Fruit fly (Drosophila melanogaster) whole organism, embryonic: ENCODE measurements around the gene jus.
A peak's percentile ranks its signal among the peaks of the same experiment; 100 is the strongest.

Source experiments
- CG12659 ChIP-seq: fragments of 200-800 bp; sonication (Bioruptor generic); optimal IDR thresholded peaks from 3 replicates; lab custom pipeline; 2017; ENCODE audit warnings: mild to moderate bottlenecking, missing biosample characterization, missing genetic modification reagents, missing genetic modification characterization
- CG13624 ChIP-seq: fragments of 200-800 bp; sonication (Bioruptor generic); optimal IDR thresholded peaks from 2 replicates; lab custom pipeline; 2016; ENCODE audit warnings: missing biosample characterization, missing genetic modification characterization
- CG14710 ChIP-seq: fragments of 200-800 bp; sonication (Bioruptor generic); optimal IDR thresholded peaks from 3 replicates; lab custom pipeline; 2019; ENCODE audit warnings: missing biosample characterization, mild to moderate bottlenecking, missing genetic modification characterization, moderate library complexity
- CG15514 ChIP-seq: fragments of 200-800 bp; sonication (Bioruptor generic); optimal IDR thresholded peaks from 3 replicates; lab custom pipeline; 2017; ENCODE audit warnings: missing biosample characterization, missing genetic modification characterization, mild to moderate bottlenecking, moderate library complexity, missing genetic modification reagents
- CG17186 ChIP-seq: fragments of 200-800 bp; sonication (Bioruptor generic); optimal IDR thresholded peaks from 3 replicates; lab custom pipeline; 2017; ENCODE audit warnings: missing biosample characterization, missing genetic modification reagents, missing genetic modification characterization
- CG17361 ChIP-seq: fragments of 200-800 bp; sonication (Bioruptor generic); IDR thresholded peaks from 3 replicates; pipeline ENCODE4 v1.3.6; 2022; ENCODE audit warnings: missing biosample characterization, missing genetic modification characterization
- CG2712 ChIP-seq: fragments of 200-800 bp; optimal IDR thresholded peaks from 3 replicates; lab custom pipeline; 2019; ENCODE audit warnings: missing biosample characterization, mild to moderate bottlenecking, missing genetic modification characterization, moderate library complexity
- CG2875 ChIP-seq: fragments of 200-800 bp; sonication (Bioruptor generic); optimal IDR thresholded peaks from 2 replicates; lab custom pipeline; 2017; ENCODE audit warnings: missing biosample characterization, mild to moderate bottlenecking, missing genetic modification characterization, missing genetic modification reagents
- CG30020 ChIP-seq: fragments of 200-800 bp; optimal IDR thresholded peaks from 2 replicates; lab custom pipeline; 2019; ENCODE audit warnings: missing biosample characterization, mild to moderate bottlenecking, missing genetic modification characterization, moderate library complexity
- CG34422 ChIP-seq: fragments of 200-800 bp; sonication (Bioruptor generic); IDR thresholded peaks from 3 replicates; pipeline ENCODE4 v1.3.6; 2022; ENCODE audit warnings: missing biosample characterization, missing genetic modification characterization
- CG42726 ChIP-seq: fragments of 200-800 bp; sonication (Bioruptor generic); IDR thresholded peaks from 2 replicates; pipeline ENCODE4 v1.3.6; 2022; ENCODE audit warnings: missing biosample characterization, missing genetic modification characterization; ENCODE audit not compliant: partially characterized antibody
- CG7372 ChIP-seq: fragments of 200-800 bp; sonication (Bioruptor generic); IDR thresholded peaks from 2 replicates; pipeline ENCODE4 v1.3.6; 2022; ENCODE audit warnings: missing biosample characterization, missing genetic modification characterization
- CG7745 ChIP-seq: fragments of 200-800 bp; sonication (Bioruptor generic); optimal IDR thresholded peaks from 2 replicates; lab custom pipeline; 2018; ENCODE audit warnings: missing biosample characterization, mild to moderate bottlenecking, missing genetic modification characterization, moderate library complexity
- CG7928 ChIP-seq: fragments of 200-800 bp; sonication (Bioruptor generic); optimal IDR thresholded peaks from 2 replicates; lab custom pipeline; 2017; ENCODE audit warnings: missing biosample characterization, mild to moderate bottlenecking, missing genetic modification characterization
- CG7987 ChIP-seq: fragments of 200-800 bp; sonication (Bioruptor generic); optimal IDR thresholded peaks from 2 replicates; lab custom pipeline; 2018; ENCODE audit warnings: missing biosample characterization, mild to moderate bottlenecking, missing genetic modification characterization, moderate library complexity
- CTCF ChIP-seq: fragments of 200-800 bp; sonication (Bioruptor generic); optimal IDR thresholded peaks from 2 replicates; lab custom pipeline; 2017; ENCODE audit warnings: missing biosample characterization, mild to moderate bottlenecking, missing genetic modification characterization, moderate library complexity
- CkIIα-i1 ChIP-seq: fragments of 200-800 bp; sonication (Bioruptor generic); IDR thresholded peaks from 2 replicates; pipeline ENCODE4 v1.3.6; 2022; ENCODE audit warnings: missing biosample characterization, missing genetic modification characterization
- Dp ChIP-seq: fragments of 200-800 bp; sonication (Bioruptor generic); optimal IDR thresholded peaks from 2 replicates; lab custom pipeline; 2018; ENCODE audit warnings: missing biosample characterization, mild to moderate bottlenecking, missing genetic modification characterization, moderate library complexity
- Ets97D ChIP-seq: fragments of 200-800 bp; sonication (Bioruptor generic); optimal IDR thresholded peaks from 3 replicates; lab custom pipeline; 2016; ENCODE audit warnings: missing biosample characterization, missing genetic modification characterization
- Hmr ChIP-seq: fragments of 200-800 bp; sonication (Bioruptor generic); optimal IDR thresholded peaks from 3 replicates; lab custom pipeline; 2017; ENCODE audit warnings: mild to moderate bottlenecking, missing biosample characterization, missing genetic modification reagents, missing genetic modification characterization
- MESR4 ChIP-seq: fragments of 200-800 bp; sonication (Bioruptor generic); optimal IDR thresholded peaks from 2 replicates; lab custom pipeline; 2018; ENCODE audit warnings: missing biosample characterization, mild to moderate bottlenecking, missing genetic modification characterization, moderate library complexity
- Med ChIP-seq: fragments of 200-800 bp; sonication (Bioruptor generic); peaks from one replicate; lab custom pipeline; 2016; ENCODE audit warnings: missing biosample characterization, missing genetic modification characterization, mild to moderate bottlenecking, inconsistent platforms, moderate library complexity
- Myb ChIP-seq: fragments of 200-800 bp; sonication (Bioruptor generic); optimal IDR thresholded peaks from 2 replicates; lab custom pipeline; 2016; ENCODE audit warnings: missing biosample characterization, missing genetic modification characterization
- Pdp1 ChIP-seq, 2 experiments: fragments of 200-800 bp; sonication (Bioruptor generic); optimal IDR thresholded peaks; 3 replicates each; lab custom pipeline; 2016; ENCODE audit warnings: missing biosample characterization in 2 of 2, missing genetic modification characterization in 2 of 2, mild to moderate bottlenecking in 1 of 2, moderate library complexity in 1 of 2
- Rfx ChIP-seq: fragments of 200-800 bp; sonication (Bioruptor generic); IDR thresholded peaks from 2 replicates; pipeline ENCODE4 v1.3.6; 2022; ENCODE audit warnings: missing biosample characterization, missing genetic modification characterization
- Scr ChIP-seq: fragments of 200-800 bp; sonication (Bioruptor generic); IDR thresholded peaks from 2 replicates; pipeline ENCODE4 v1.3.6; 2022; ENCODE audit warnings: missing biosample characterization, missing genetic modification characterization; ENCODE audit not compliant: partially characterized antibody
- Sin3A ChIP-seq: fragments of >200 bp; optimal IDR thresholded peaks from 2 replicates; lab custom pipeline; 2018
- Sry-δ ChIP-seq: fragments of 200-800 bp; sonication (Bioruptor generic); optimal IDR thresholded peaks from 2 replicates; lab custom pipeline; 2016; ENCODE audit warnings: missing biosample characterization, missing genetic modification characterization
- Stat92E ChIP-seq, 3 experiments: fragments of >200 bp in 2 of 3; fragments of 200-800 bp in 1 of 3; sonication (Bioruptor generic) in 1 of 3; optimal IDR thresholded peaks; 2 replicates each; lab custom pipeline; 2017 to 2019; ENCODE audit warnings: missing biosample characterization in 3 of 3, missing genetic modification characterization in 3 of 3, mild to moderate bottlenecking in 1 of 3, moderate library complexity in 1 of 3
- YL-1 ChIP-seq: fragments of 200-800 bp; sonication (Bioruptor generic); optimal IDR thresholded peaks from 3 replicates; lab custom pipeline; 2017; ENCODE audit warnings: missing biosample characterization, mild to moderate bottlenecking, missing genetic modification characterization
- ab ChIP-seq: fragments of 200-800 bp; sonication (Bioruptor generic); optimal IDR thresholded peaks from 2 replicates; lab custom pipeline; 2016; ENCODE audit warnings: missing biosample characterization, missing genetic modification characterization
- bigmax ChIP-seq: fragments of 200-800 bp; sonication (Bioruptor generic); optimal IDR thresholded peaks from 2 replicates; lab custom pipeline; 2018; ENCODE audit warnings: missing biosample characterization, mild to moderate bottlenecking, missing genetic modification characterization
- corto ChIP-seq: fragments of 200-800 bp; sonication (Bioruptor generic); optimal IDR thresholded peaks from 2 replicates; lab custom pipeline; 2016; ENCODE audit warnings: missing biosample characterization, mild to moderate bottlenecking, missing genetic modification characterization, moderate library complexity
- grau ChIP-seq: fragments of 200-800 bp; optimal IDR thresholded peaks from 3 replicates; lab custom pipeline; 2019; ENCODE audit warnings: missing biosample characterization, mild to moderate bottlenecking, missing genetic modification characterization, moderate library complexity
- grn ChIP-seq: fragments of 200-800 bp; sonication (Bioruptor generic); optimal IDR thresholded peaks from 3 replicates; lab custom pipeline; 2017; ENCODE audit warnings: missing biosample characterization, missing genetic modification characterization
- gsb-n ChIP-seq: fragments of 200-800 bp; sonication (Bioruptor generic); optimal IDR thresholded peaks from 3 replicates; lab custom pipeline; 2018; ENCODE audit warnings: missing biosample characterization, mild to moderate bottlenecking, missing genetic modification characterization
- hb ChIP-seq: fragments of 200-800 bp; sonication (Bioruptor generic); IDR thresholded peaks from 3 replicates; pipeline ENCODE4 v1.3.6; 2022; ENCODE audit warnings: missing biosample characterization, missing genetic modification characterization; ENCODE audit not compliant: partially characterized antibody
- insv ChIP-seq, 2 experiments: fragments of 200-800 bp; sonication (Bioruptor generic); optimal IDR thresholded peaks; 3 replicates each; lab custom pipeline; 2016 to 2018; ENCODE audit warnings: missing biosample characterization in 2 of 2, missing genetic modification characterization in 2 of 2
- inv ChIP-seq: fragments of 200-800 bp; sonication (Bioruptor generic); IDR thresholded peaks from 2 replicates; pipeline ENCODE4 v1.3.6; 2022; ENCODE audit warnings: missing biosample characterization, missing genetic modification characterization; ENCODE audit not compliant: partially characterized antibody
- knrl ChIP-seq: fragments of 200-800 bp; sonication (Bioruptor generic); IDR thresholded peaks from 3 replicates; pipeline ENCODE4 v1.3.6; 2022; ENCODE audit warnings: missing biosample characterization, missing genetic modification characterization; ENCODE audit not compliant: partially characterized antibody
- nmo ChIP-seq: fragments of 200-800 bp; sonication (Bioruptor generic); optimal IDR thresholded peaks from 2 replicates; lab custom pipeline; 2018; ENCODE audit warnings: missing biosample characterization, mild to moderate bottlenecking, missing genetic modification characterization, moderate library complexity
- pzg ChIP-seq: fragments of 200-800 bp; sonication (Bioruptor generic); optimal IDR thresholded peaks from 3 replicates; lab custom pipeline; 2018; ENCODE audit warnings: missing biosample characterization, mild to moderate bottlenecking, missing genetic modification characterization, moderate library complexity
- sd ChIP-seq: fragments of 200-800 bp; sonication (Bioruptor generic); optimal IDR thresholded peaks from 3 replicates; lab custom pipeline; 2018; ENCODE audit warnings: missing biosample characterization, mild to moderate bottlenecking, missing genetic modification characterization, moderate library complexity
- shn ChIP-seq: fragments of 200-800 bp; sonication (Bioruptor generic); optimal IDR thresholded peaks from 3 replicates; lab custom pipeline; 2016; ENCODE audit warnings: missing biosample characterization, missing genetic modification characterization
- tna ChIP-seq: fragments of 200-800 bp; sonication (Bioruptor generic); IDR thresholded peaks from 2 replicates; pipeline ENCODE4 v1.3.6; 2022; ENCODE audit warnings: missing biosample characterization, missing genetic modification characterization; ENCODE audit not compliant: partially characterized antibody
- trem ChIP-seq: fragments of 200-800 bp; optimal IDR thresholded peaks from 3 replicates; lab custom pipeline; 2019; ENCODE audit warnings: missing biosample characterization, mild to moderate bottlenecking, missing genetic modification characterization, moderate library complexity
- vnd ChIP-seq: fragments of 200-800 bp; sonication (Bioruptor generic); IDR thresholded peaks from 3 replicates; pipeline ENCODE4 v1.3.6; 2022; ENCODE audit warnings: missing biosample characterization, missing genetic modification characterization; ENCODE audit not compliant: partially characterized antibody

Gene jus

dm6 chr3R:29222891-29223842, 28.4 kb upstream of the jus start, which contains the start of the genes Cisd2 and Brd8:
Gene Cisd2 (minus strand): TSS chr3R:29223428.
Gene Brd8 (plus strand): TSS chr3R:29223485.
- TF ChIP-seq CG34422 (GFP tag; lab: Robert Waterston, UW), result peak; percentile 47; the same call in 1 of the 3 replicates
- TF ChIP-seq corto, result no peak
- peak; percentile 69 for TF ChIP-seq CG12659 (GFP tag; lab: Kevin White, UChicago)
- TF ChIP-seq CG30020 (tag; lab: Kevin White, UChicago), result peak; percentile 29
- TF ChIP-seq nmo (GFP tag; lab: Kevin White, UChicago), result peak; percentile 43
- TF ChIP-seq inv, result peak; percentile 90
- peak; percentile 88 for TF ChIP-seq knrl (GFP tag; lab: Robert Waterston, UW)
- peak; percentile 91 for TF ChIP-seq Scr
- TF ChIP-seq CG17361 (GFP tag; lab: Robert Waterston, UW), result 0 out of 3 replicates have a peak, but pooled peaks have one; percentile 14
- peak; percentile 21; the same call in 1 of the 2 replicates for TF ChIP-seq Rfx
- TF ChIP-seq insv (GFP tag; optimal IDR thresholded peaks at IDR 0.05; lab: Kevin White, UChicago), result peak in 1 of 2 experiments; percentile 24
- peak; percentile 96 for TF ChIP-seq hb (GFP tag; lab: Robert Waterston, UW)
- peak; percentile 54 for TF ChIP-seq sd
- TF ChIP-seq vnd (GFP tag; lab: Robert Waterston, UW), result peak; percentile 93
- no peak for TF ChIP-seq CG7372 (GFP tag; lab: Robert Waterston, UW)
- TF ChIP-seq ab (GFP tag; lab: Kevin White, UChicago), result no peak
- peak; percentile 84 for TF ChIP-seq CG15514 (GFP tag; lab: Kevin White, UChicago)
- TF ChIP-seq bigmax (GFP tag; lab: Kevin White, UChicago), result peak; percentile 20
- TF ChIP-seq grn, result peak; percentile 29
- TF ChIP-seq gsb-n (tag; lab: Kevin White, UChicago), result no peak
- peak in 1 of 2 experiments; percentile 94 for TF ChIP-seq Pdp1 (GFP tag; optimal IDR thresholded peaks at IDR 0.05; lab: Kevin White, UChicago)
- peak in 1 of 3 experiments; percentile 6 for TF ChIP-seq Stat92E (GFP tag; optimal IDR thresholded peaks at IDR 0.05; lab: Kevin White, UChicago)
- TF ChIP-seq MESR4 (GFP tag; lab: Kevin White, UChicago), result peak; percentile 78
- TF ChIP-seq Dp (GFP tag; lab: Kevin White, UChicago), result peak; percentile 54
- peak; percentile 77; the same call in 1 of the 2 replicates for TF ChIP-seq CG42726 (GFP tag; lab: Robert Waterston, UW)
- peak; percentile 8 for TF ChIP-seq grau (tag; lab: Kevin White, UChicago)
- peak; percentile 25 for TF ChIP-seq CG7928 (GFP tag; lab: Kevin White, UChicago)
- no peak for TF ChIP-seq CG7745 (tag; lab: Kevin White, UChicago)
- peak; percentile 47 for TF ChIP-seq Myb (GFP tag; lab: Kevin White, UChicago)
- TF ChIP-seq Med (GFP tag; lab: Kevin White, UChicago), result peak; percentile 81
- TF ChIP-seq trem (tag; lab: Kevin White, UChicago), result peak; percentile 37
- peak; percentile 80 for TF ChIP-seq Ets97D
- peak; percentile 57 for TF ChIP-seq CG7987 (GFP tag; lab: Kevin White, UChicago)
- TF ChIP-seq CkIIα-i1 (GFP tag; lab: Robert Waterston, UW), result no peak
- TF ChIP-seq YL-1, result peak; percentile 79
- peak; percentile 55 for TF ChIP-seq CTCF (GFP tag; lab: Kevin White, UChicago)
- peak; percentile 29 for TF ChIP-seq CG2712
- TF ChIP-seq shn (GFP tag; lab: Kevin White, UChicago), result no peak
- TF ChIP-seq CG2875 (GFP tag; lab: Kevin White, UChicago), result no peak
- TF ChIP-seq CG13624 (GFP tag; lab: Kevin White, UChicago), result peak; percentile 31
- TF ChIP-seq CG17186 (GFP tag; lab: Kevin White, UChicago), result peak; percentile 89
- peak; percentile 91 for TF ChIP-seq pzg (GFP tag; lab: Kevin White, UChicago)
- TF ChIP-seq Hmr, result no peak
- TF ChIP-seq tna (GFP tag; lab: Robert Waterston, UW), result peak; percentile 97
- peak; percentile 95 for TF ChIP-seq Sry-δ
- TF ChIP-seq Sin3A (lab: Kevin White, UChicago), result peak; percentile 69
- peak; percentile 54 for TF ChIP-seq CG14710
